Worm (Caenorhabditis elegans): Measurements from ENCODE around the gene mrps-28.

- no peak for TF ChIP-seq aly-2 (tag; optimal IDR thresholded peaks at IDR 0.05)
- no peak for TF ChIP-seq hpl-2 (GFP tag; optimal IDR thresholded peaks at IDR 0.05)
- TF ChIP-seq egl-27 (tag; optimal IDR thresholded peaks at IDR 0.05): no peak
- TF ChIP-seq unc-62 (GFP tag; optimal IDR thresholded peaks at IDR 0.05): no peak
- no peak for TF ChIP-seq hlh-4 (tag; optimal IDR thresholded peaks at IDR 0.05)
- TF ChIP-seq nhr-28 (tag; optimal IDR thresholded peaks at IDR 0.05): no peak
- TF ChIP-seq pqm-1 (tag; optimal IDR thresholded peaks at IDR 0.05): no peak
- TF ChIP-seq elt-3 (tag; optimal IDR thresholded peaks at IDR 0.05): no peak
- TF ChIP-seq fkh-8 (tag; optimal IDR thresholded peaks at IDR 0.05): no peak
- no peak for TF ChIP-seq fkh-4 (tag; optimal IDR thresholded peaks at IDR 0.05; ENCODE audit: borderline replicate concordance)
- TF ChIP-seq pag-3 (tag; optimal IDR thresholded peaks at IDR 0.05; ENCODE audit: borderline replicate concordance, insufficient read depth): no peak
Measured at ce11 chrV:19640808-19641207, 3.2 kb upstream of the mrps-28 start, which contains the start of gene Y43F8C.6.
